Fruit fly (Drosophila melanogaster): ENCODE results near the gene CG9123.

The CG9123 gene

DNA sequence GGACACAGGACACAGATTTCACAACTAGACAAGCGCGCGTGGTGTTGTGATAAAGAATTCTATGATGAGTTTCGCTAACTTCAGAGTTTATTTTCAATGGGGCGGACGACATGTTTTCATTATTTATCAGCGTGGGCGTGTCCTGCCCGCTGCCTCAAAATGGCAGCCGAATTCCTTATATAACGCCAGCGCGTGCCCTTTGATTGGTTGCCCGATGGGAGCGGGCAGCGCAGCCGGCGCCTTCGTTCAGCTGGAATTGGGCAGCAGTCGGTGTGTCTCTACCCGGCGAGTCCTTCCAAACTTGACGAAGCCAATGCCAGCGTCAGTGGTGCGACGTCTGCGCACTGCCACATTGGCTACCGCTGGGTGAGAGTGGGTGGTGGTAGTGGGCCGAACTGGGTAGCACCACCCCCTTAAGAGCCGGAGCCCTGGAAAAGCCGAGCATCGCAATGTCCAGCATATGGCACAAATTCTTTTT, 37.1 kb upstream of the CG9123 start, which contains the start of gene acj6:
Gene acj6 (minus strand): TSS at position 51 of the 478 bp plus-strand sequence.
- no peak for TF ChIP-seq fru (GFP tag; optimal IDR thresholded peaks at IDR 0.05)
- TF ChIP-seq lola (GFP tag; optimal IDR thresholded peaks at IDR 0.05) = no peak
- no peak for TF ChIP-seq Sp1 (GFP tag; optimal IDR thresholded peaks at IDR 0.05)
- no peak for TF ChIP-seq pan (optimal IDR thresholded peaks at IDR 0.05)
- no peak for TF ChIP-seq Mio (GFP tag; optimal IDR thresholded peaks at IDR 0.05)
- TF ChIP-seq br (GFP tag; optimal IDR thresholded peaks at IDR 0.05) = no peak
- TF ChIP-seq CrebA (GFP tag; optimal IDR thresholded peaks at IDR 0.05; ENCODE audit: borderline replicate concordance) = no peak
- no peak for TF ChIP-seq Jra (GFP tag; optimal IDR thresholded peaks at IDR 0.05)
- no peak for TF ChIP-seq dl (GFP tag; optimal IDR thresholded peaks at IDR 0.05; ENCODE audit: insufficient read depth in 1 of 2, partially characterized antibody in 2 of 2)
- TF ChIP-seq Dif (GFP tag; optimal IDR thresholded peaks at IDR 0.05; ENCODE audit: partially characterized antibody) = no peak
- no peak for TF ChIP-seq dmrt93B (GFP tag; optimal IDR thresholded peaks at IDR 0.05)
- no peak for TF ChIP-seq Myc (optimal IDR thresholded peaks at IDR 0.05)
- TF ChIP-seq HLH106 (tag; optimal IDR thresholded peaks at IDR 0.05) = no peak
- no peak for TF ChIP-seq brk (GFP tag; optimal IDR thresholded peaks at IDR 0.05)

DNA sequence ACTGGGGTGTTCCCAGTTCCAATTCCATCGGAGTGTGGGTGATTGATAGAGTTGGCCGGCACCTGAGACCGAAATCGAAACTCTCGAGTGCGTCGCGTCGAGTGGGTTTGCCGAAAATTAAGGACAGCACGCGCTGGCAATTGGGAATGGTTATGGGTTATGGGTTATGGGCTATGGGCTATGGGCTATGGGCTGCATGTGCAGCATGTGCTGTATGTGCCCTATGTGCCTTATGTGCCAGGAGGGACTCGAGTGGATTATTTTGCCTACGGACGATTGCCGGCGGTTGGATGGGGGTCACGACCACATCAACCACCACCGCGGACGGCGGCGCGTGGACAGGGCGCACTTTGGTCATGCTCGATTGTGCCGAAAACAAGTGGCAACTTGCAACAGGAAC, 28.2 kb upstream of the CG9123 start:
- TF ChIP-seq OdsH (GFP tag; optimal IDR thresholded peaks at IDR 0.05) (no peak), fru (GFP tag; optimal IDR thresholded peaks at IDR 0.05) (no peak), ey (GFP tag; optimal IDR thresholded peaks at IDR 0.05) (no peak), N (GFP tag; optimal IDR thresholded peaks at IDR 0.05) (no peak), Hnf4 (GFP tag; optimal IDR thresholded peaks at IDR 0.05) (no peak), br (GFP tag; optimal IDR thresholded peaks at IDR 0.05) (no peak), Vsx2 (GFP tag; optimal IDR thresholded peaks at IDR 0.05; ENCODE audit: partially characterized antibody) (no peak), CrebA (GFP tag; optimal IDR thresholded peaks at IDR 0.05; ENCODE audit: borderline replicate concordance) (no peak), Abd-B (GFP tag; optimal IDR thresholded peaks at IDR 0.05) (no peak), Dif (GFP tag; optimal IDR thresholded peaks at IDR 0.05; ENCODE audit: partially characterized antibody) (no peak), Sp1 (GFP tag; optimal IDR thresholded peaks at IDR 0.05) (no peak), Myc (optimal IDR thresholded peaks at IDR 0.05) (no peak), pan (optimal IDR thresholded peaks at IDR 0.05) (no peak), Jra (GFP tag; optimal IDR thresholded peaks at IDR 0.05) (no peak), rgr (GFP tag; optimal IDR thresholded peaks at IDR 0.05) (no peak), sage (GFP tag; optimal IDR thresholded peaks at IDR 0.05) (no peak)

DNA sequence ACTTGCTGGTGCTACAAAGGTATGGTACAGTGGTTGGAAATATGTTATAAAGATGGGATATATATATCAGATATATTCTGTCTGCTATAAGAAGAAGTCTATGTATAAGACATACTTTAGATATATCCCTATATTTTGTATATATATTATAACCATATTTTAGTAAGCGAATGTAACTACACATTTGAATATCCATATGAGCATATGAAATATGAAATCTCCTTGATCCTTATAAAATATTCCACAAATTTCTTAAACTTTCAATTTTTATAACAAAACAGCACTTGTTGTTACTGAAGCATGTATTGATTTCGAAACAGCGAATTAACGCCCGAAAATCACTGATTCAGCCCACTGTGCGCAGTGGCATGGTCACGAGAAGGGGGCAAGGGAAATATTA, 22.6 kb upstream of the CG9123 start:
- TF ChIP-seq HLH106 (tag; optimal IDR thresholded peaks at IDR 0.05) (peak; percentile 1), GATAd (GFP tag; optimal IDR thresholded peaks at IDR 0.05) (no peak), Jra (GFP tag; optimal IDR thresholded peaks at IDR 0.05) (no peak), rgr (GFP tag; optimal IDR thresholded peaks at IDR 0.05) (no peak)

DNA sequence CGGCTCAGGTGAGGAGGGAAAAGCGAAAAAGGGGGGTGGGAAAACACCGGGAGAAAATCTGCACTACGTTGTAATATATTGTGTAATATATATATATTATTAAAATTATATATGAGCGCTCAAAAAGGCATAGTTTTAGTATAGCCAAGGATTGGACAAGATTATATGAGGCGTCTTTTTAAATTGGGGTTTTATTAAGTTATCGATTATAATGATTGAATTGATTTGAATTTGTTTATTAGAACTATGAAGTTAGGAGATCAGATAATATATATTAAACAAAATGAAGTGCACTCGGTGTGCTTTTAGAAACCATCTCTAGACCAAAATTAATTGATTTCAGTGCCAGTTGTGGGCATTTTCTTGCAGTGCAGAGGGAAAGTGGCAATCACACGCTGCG, 21.7 kb upstream of the CG9123 start:
- TF ChIP-seq HLH106 (tag; optimal IDR thresholded peaks at IDR 0.05) (peak; percentile 11), sv (GFP tag; optimal IDR thresholded peaks at IDR 0.05) (no peak), Myc (optimal IDR thresholded peaks at IDR 0.05) (no peak)

DNA sequence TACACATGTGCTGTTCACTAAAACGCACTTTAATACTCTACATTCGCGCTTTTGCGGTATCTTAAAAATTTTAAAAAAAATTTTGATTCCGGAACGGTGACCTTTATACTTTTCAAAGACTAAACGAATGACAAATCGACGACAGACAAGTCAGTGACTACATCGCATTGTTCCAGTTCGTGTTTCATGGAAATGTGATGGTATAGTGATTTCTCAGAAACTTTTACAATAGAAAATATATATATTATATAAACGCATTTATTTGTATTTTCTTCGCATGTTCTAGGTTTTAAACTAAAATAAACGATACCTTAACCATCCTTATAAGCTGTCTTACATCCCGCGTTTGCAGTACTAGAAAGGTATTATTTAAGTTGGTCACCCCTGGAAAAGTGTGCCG, 19.0 kb upstream of the CG9123 start, which contains the start of gene Pp1-13C:
Gene Pp1-13C (minus strand): TSS at position 101 of the 400 bp plus-strand sequence.
- TF ChIP-seq dl (GFP tag; optimal IDR thresholded peaks at IDR 0.05; ENCODE audit: insufficient read depth in 1 of 2, partially characterized antibody in 2 of 2) (no peak), Rel (GFP tag; optimal IDR thresholded peaks at IDR 0.05) (no peak), Rel (tag; optimal IDR thresholded peaks at IDR 0.05) (no peak), usp (GFP tag; optimal IDR thresholded peaks at IDR 0.05) (no peak), sv (GFP tag; optimal IDR thresholded peaks at IDR 0.05) (no peak), sage (GFP tag; optimal IDR thresholded peaks at IDR 0.05) (no peak)

DNA sequence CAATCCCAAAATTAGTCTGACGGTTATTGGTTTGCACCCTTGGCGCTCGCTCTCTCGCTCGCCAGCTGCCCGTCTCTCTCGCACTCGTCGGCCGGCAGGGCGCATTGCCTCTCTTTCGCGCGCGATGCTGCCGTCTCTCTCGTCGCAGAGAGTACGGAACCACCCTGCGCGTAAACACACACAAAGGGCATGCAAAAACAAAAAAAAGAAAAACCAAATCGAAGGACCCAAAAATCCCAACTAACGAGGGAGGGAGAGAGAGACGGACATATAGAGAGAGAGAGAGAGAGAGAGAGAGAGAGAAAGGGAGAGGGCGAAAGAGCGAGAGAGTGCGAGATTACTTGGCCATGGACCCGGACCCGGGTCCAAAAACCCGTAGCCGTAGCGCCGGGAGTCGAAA, 14.5 kb upstream of the CG9123 start:
- no peak for TF ChIP-seq HLH106 (tag; optimal IDR thresholded peaks at IDR 0.05)
- TF ChIP-seq Sp1 (GFP tag; optimal IDR thresholded peaks at IDR 0.05) = no peak
- TF ChIP-seq pan (optimal IDR thresholded peaks at IDR 0.05) = no peak
- no peak for TF ChIP-seq Vsx2 (GFP tag; optimal IDR thresholded peaks at IDR 0.05; ENCODE audit: partially characterized antibody)
- no peak for TF ChIP-seq CG9705 (GFP tag; optimal IDR thresholded peaks at IDR 0.05)
- no peak for TF ChIP-seq Myc (optimal IDR thresholded peaks at IDR 0.05)
- no peak for TF ChIP-seq Dfd (GFP tag; optimal IDR thresholded peaks at IDR 0.05)
- no peak for TF ChIP-seq dmrt93B (GFP tag; optimal IDR thresholded peaks at IDR 0.05)
- no peak for TF ChIP-seq sage (GFP tag; optimal IDR thresholded peaks at IDR 0.05)
